Fruit fly (Drosophila melanogaster): ENCODE measurements around the gene emei.
A peak's percentile ranks its signal among the peaks of the same experiment; 100 is the strongest.

The emei gene

DNA sequence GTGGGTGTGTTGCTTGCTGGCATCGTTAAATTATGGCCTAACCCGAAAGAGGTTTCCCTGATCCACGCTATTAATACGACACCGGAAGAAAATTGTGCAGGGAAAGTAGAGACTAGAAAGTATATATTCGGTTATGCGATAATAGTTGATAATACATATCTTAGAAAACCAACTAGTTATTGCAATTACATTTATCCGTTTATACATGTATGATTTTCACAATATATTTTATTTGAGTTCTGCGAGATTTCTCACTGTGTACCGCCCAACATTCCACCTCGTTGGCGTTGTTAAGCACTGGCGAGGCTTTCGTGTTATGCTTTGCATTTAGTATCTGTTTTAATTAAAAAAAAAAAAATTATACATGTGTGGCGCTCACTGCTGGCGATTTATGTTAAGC lies 45.9 kb downstream of the emei start (continued):
- TF ChIP-seq Vsx1 (GFP tag; optimal IDR thresholded peaks at IDR 0.05): no peak
- TF ChIP-seq CG9437 (GFP tag; optimal IDR thresholded peaks at IDR 0.05): no peak
- no peak for TF ChIP-seq Myb (GFP tag; optimal IDR thresholded peaks at IDR 0.05)
- no peak for TF ChIP-seq Deaf1 (tag; optimal IDR thresholded peaks at IDR 0.05)
- TF ChIP-seq seq (GFP tag; IDR thresholded peaks at IDR 0.05): no peak
- TF ChIP-seq jing (GFP tag; optimal IDR thresholded peaks at IDR 0.05): no peak
- no peak for TF ChIP-seq oc (tag; optimal IDR thresholded peaks at IDR 0.05)
- no peak for TF ChIP-seq Fer3 (tag; optimal IDR thresholded peaks at IDR 0.05)
- TF ChIP-seq zf30C (GFP tag; optimal IDR thresholded peaks at IDR 0.05): no peak
- TF ChIP-seq CG4730 (GFP tag; IDR thresholded peaks at IDR 0.05): no peak
- TF ChIP-seq sd (tag; optimal IDR thresholded peaks at IDR 0.05): no peak
- no peak for TF ChIP-seq ind (GFP tag; optimal IDR thresholded peaks at IDR 0.05)
- TF ChIP-seq HLHmδ (GFP tag; optimal IDR thresholded peaks at IDR 0.05): no peak
- TF ChIP-seq CG10543 (GFP tag; optimal IDR thresholded peaks at IDR 0.05): no peak
- no peak for TF ChIP-seq dimm (GFP tag; IDR thresholded peaks at IDR 0.05)
- no peak for TF ChIP-seq ranshi (GFP tag; IDR thresholded peaks at IDR 0.05)
- TF ChIP-seq Rx (GFP tag; IDR thresholded peaks at IDR 0.05): no peak
- TF ChIP-seq CG7372 (GFP tag; IDR thresholded peaks at IDR 0.05): no peak
- no peak for TF ChIP-seq Optix (GFP tag; IDR thresholded peaks at IDR 0.05)
- no peak for TF ChIP-seq CG2202 (tag; optimal IDR thresholded peaks at IDR 0.05)
- TF ChIP-seq CG7357 (GFP tag; IDR thresholded peaks at IDR 0.05): 0 out of 3 replicates have a peak, but pooled peaks have one; percentile 6
- TF ChIP-seq NFAT (GFP tag; IDR thresholded peaks at IDR 0.05): no peak
- TF ChIP-seq NC2α (GFP tag; optimal IDR thresholded peaks at IDR 0.05): no peak
- no peak for TF ChIP-seq Oli (tag; optimal IDR thresholded peaks at IDR 0.05)
- no peak for TF ChIP-seq gt (GFP tag; IDR thresholded peaks at IDR 0.05)
- no peak for TF ChIP-seq MTF-1 (GFP tag; optimal IDR thresholded peaks at IDR 0.05; ENCODE audit: borderline replicate concordance)
- no peak for TF ChIP-seq CG3281 (GFP tag; optimal IDR thresholded peaks at IDR 0.05)
- no peak for TF ChIP-seq wdn (GFP tag; IDR thresholded peaks at IDR 0.05)
- TF ChIP-seq crol (GFP tag; IDR thresholded peaks at IDR 0.05): no peak
- no peak for TF ChIP-seq CG10274 (GFP tag; optimal IDR thresholded peaks at IDR 0.05)
- no peak for TF ChIP-seq CG18011 (GFP tag; optimal IDR thresholded peaks at IDR 0.05)
- no peak for TF ChIP-seq Jarid2 (GFP tag; optimal IDR thresholded peaks at IDR 0.05)
- TF ChIP-seq CG8089 (GFP tag; optimal IDR thresholded peaks at IDR 0.05): no peak
- peak; percentile 54; the same call in 1 of the 3 replicates for TF ChIP-seq so (GFP tag; IDR thresholded peaks at IDR 0.05)
- TF ChIP-seq CG4424 (GFP tag; optimal IDR thresholded peaks at IDR 0.05): no peak
- no peak for TF ChIP-seq wor (GFP tag; IDR thresholded peaks at IDR 0.05)
- TF ChIP-seq ems (GFP tag; optimal IDR thresholded peaks at IDR 0.05): no peak
- TF ChIP-seq cad (GFP tag; optimal IDR thresholded peaks at IDR 0.05): no peak
- no peak for TF ChIP-seq cato (GFP tag; optimal IDR thresholded peaks at IDR 0.05; ENCODE audit: borderline replicate concordance)
- no peak for TF ChIP-seq Tbp (GFP tag; optimal IDR thresholded peaks at IDR 0.05)
- no peak; the same call in 1 of the 2 replicates for TF ChIP-seq CG32767 (GFP tag; IDR thresholded peaks at IDR 0.05)
- TF ChIP-seq CG4617 (GFP tag; optimal IDR thresholded peaks at IDR 0.05; ENCODE audit: borderline replicate concordance): no peak
- peak; percentile 44 for TF ChIP-seq Sox102F (GFP tag; optimal IDR thresholded peaks at IDR 0.05)
- TF ChIP-seq CG6854 (GFP tag; optimal IDR thresholded peaks at IDR 0.05): no peak
- TF ChIP-seq Chrac-16 (GFP tag; optimal IDR thresholded peaks at IDR 0.05): no peak
- TF ChIP-seq insv (GFP tag; optimal IDR thresholded peaks at IDR 0.05): no peak
- TF ChIP-seq slou (GFP tag; optimal IDR thresholded peaks at IDR 0.05): no peak
- no peak for TF ChIP-seq unc-4 (GFP tag; IDR thresholded peaks at IDR 0.05; ENCODE audit: partially characterized antibody)
- TF ChIP-seq CG32532 (GFP tag; IDR thresholded peaks at IDR 0.05): peak; percentile 25; the same call in 1 of the 2 replicates
- TF ChIP-seq CG15601 (tag; optimal IDR thresholded peaks at IDR 0.05): no peak
- no peak for TF ChIP-seq zen2 (GFP tag; IDR thresholded peaks at IDR 0.05; ENCODE audit: partially characterized antibody)
- TF ChIP-seq az2 (GFP tag; optimal IDR thresholded peaks at IDR 0.05): no peak
